Fruit fly (Drosophila melanogaster) whole organism, embryonic: ENCODE measurements around the gene CG4594.

Experiments used
- Abd-B ChIP-seq: fragments of 200-800 bp; sonication (Bioruptor generic); optimal IDR thresholded peaks from 2 replicates; lab custom pipeline; 2018; ENCODE audit warnings: missing biosample characterization, mild to moderate bottlenecking, missing genetic modification characterization, moderate library complexity
- Adf1 ChIP-seq: fragments of 200-800 bp; sonication (Bioruptor generic); IDR thresholded peaks from 2 replicates; pipeline ENCODE4 v1.3.6; 2022; ENCODE audit warnings: missing biosample characterization, missing genetic modification characterization
- CG10147 ChIP-seq: fragments of 200-800 bp; sonication (Bioruptor generic); optimal IDR thresholded peaks from 2 replicates; lab custom pipeline; 2019; ENCODE audit warnings: missing biosample characterization, mild to moderate bottlenecking, missing genetic modification characterization, moderate library complexity
- CG1024 ChIP-seq: fragments of 200-800 bp; sonication (Bioruptor generic); IDR thresholded peaks from 2 replicates; pipeline ENCODE4 v1.3.6; 2022; ENCODE audit warnings: missing biosample characterization, missing genetic modification characterization
- CG10321 ChIP-seq: fragments of 200-800 bp; sonication (Bioruptor generic); IDR thresholded peaks from 2 replicates; pipeline ENCODE4 v1.3.6; 2022; ENCODE audit warnings: missing biosample characterization, missing genetic modification characterization
- CG11723 ChIP-seq: fragments of 200-800 bp; sonication (Bioruptor generic); optimal IDR thresholded peaks from 2 replicates; lab custom pipeline; 2017; ENCODE audit warnings: missing biosample characterization, mild to moderate bottlenecking, missing genetic modification characterization
- CG12219 ChIP-seq: fragments of 200-800 bp; sonication (Bioruptor generic); optimal IDR thresholded peaks from 3 replicates; lab custom pipeline; 2018; ENCODE audit warnings: missing biosample characterization, mild to moderate bottlenecking, missing genetic modification characterization
- CG14860 ChIP-seq: fragments of 200-800 bp; sonication (Bioruptor generic); IDR thresholded peaks from 3 replicates; pipeline ENCODE4 v1.3.6; 2022; ENCODE audit warnings: missing biosample characterization, missing genetic modification characterization; ENCODE audit not compliant: partially characterized antibody
- CG17385 ChIP-seq: fragments of 200-800 bp; sonication (Bioruptor generic); optimal IDR thresholded peaks from 3 replicates; lab custom pipeline; 2018; ENCODE audit warnings: missing biosample characterization, mild to moderate bottlenecking, missing genetic modification characterization
- CG17612 ChIP-seq: fragments of 200-800 bp; sonication (Bioruptor generic); IDR thresholded peaks from 2 replicates; pipeline ENCODE4 v1.3.6; 2022; ENCODE audit warnings: missing biosample characterization, missing genetic modification characterization
- CG18764 ChIP-seq: fragments of 200-800 bp; sonication (Bioruptor generic); optimal IDR thresholded peaks from 3 replicates; lab custom pipeline; 2016; ENCODE audit warnings: missing biosample characterization, missing genetic modification characterization
- CG2120 ChIP-seq: fragments of 200-800 bp; sonication (Bioruptor generic); optimal IDR thresholded peaks from 3 replicates; lab custom pipeline; 2016; ENCODE audit warnings: missing biosample characterization, missing genetic modification characterization
- CG3065 ChIP-seq: fragments of 200-800 bp; sonication (Bioruptor generic); optimal IDR thresholded peaks from 2 replicates; lab custom pipeline; 2016; ENCODE audit warnings: missing biosample characterization, missing genetic modification characterization
- CG32772 ChIP-seq: fragments of 200-800 bp; sonication (Bioruptor generic); IDR thresholded peaks from 2 replicates; pipeline ENCODE4 v1.3.6; 2022; ENCODE audit warnings: missing biosample characterization, missing genetic modification characterization
- CG3726 ChIP-seq: fragments of 200-800 bp; sonication (Bioruptor generic); IDR thresholded peaks from 3 replicates; pipeline ENCODE4, ENCODE4 v1.3.6; 2022; ENCODE audit warnings: missing biosample characterization, missing genetic modification characterization
- CG6254 ChIP-seq: fragments of 200-800 bp; sonication (Bioruptor generic); optimal IDR thresholded peaks from 3 replicates; lab custom pipeline; 2017; ENCODE audit warnings: mild to moderate bottlenecking, missing biosample characterization, missing genetic modification reagents, missing genetic modification characterization
- CG7963 ChIP-seq: fragments of 200-800 bp; sonication (Bioruptor generic); IDR thresholded peaks from 3 replicates; pipeline ENCODE4 v1.3.6; 2022; ENCODE audit warnings: missing biosample characterization, missing genetic modification characterization; ENCODE audit not compliant: partially characterized antibody
- CG7987 ChIP-seq: fragments of 200-800 bp; sonication (Bioruptor generic); optimal IDR thresholded peaks from 2 replicates; lab custom pipeline; 2018; ENCODE audit warnings: missing biosample characterization, mild to moderate bottlenecking, missing genetic modification characterization, moderate library complexity
- CG9797 ChIP-seq: fragments of 200-800 bp; sonication (Bioruptor generic); optimal IDR thresholded peaks from 3 replicates; lab custom pipeline; 2018; ENCODE audit warnings: missing biosample characterization, mild to moderate bottlenecking, missing genetic modification characterization
- Dll ChIP-seq: fragments of 200-800 bp; sonication (Bioruptor generic); IDR thresholded peaks from 4 replicates; pipeline ENCODE4 v1.3.6; 2022; ENCODE audit warnings: missing biosample characterization, missing genetic modification characterization; ENCODE audit not compliant: partially characterized antibody
- Doc2 ChIP-seq: fragments of 200-800 bp; sonication (Bioruptor generic); IDR thresholded peaks from 2 replicates; pipeline ENCODE4 v1.3.6; 2022; ENCODE audit warnings: missing biosample characterization, missing genetic modification characterization
- H15 ChIP-seq: fragments of 200-800 bp; sonication (Bioruptor generic); IDR thresholded peaks from 3 replicates; pipeline ENCODE4 v1.3.6; 2022; ENCODE audit warnings: missing biosample characterization, missing genetic modification characterization
- HLH54F ChIP-seq: fragments of 200-800 bp; sonication (Bioruptor generic); optimal IDR thresholded peaks from 3 replicates; lab custom pipeline; 2016; ENCODE audit warnings: missing biosample characterization, missing genetic modification characterization
- Hr39 ChIP-seq: fragments of >200 bp; optimal IDR thresholded peaks from 2 replicates; lab custom pipeline; 2017
- Hr51 ChIP-seq, 2 experiments: fragments of 200-800 bp; sonication (Bioruptor generic); optimal IDR thresholded peaks; 2 replicates in 1 of 2; 3 replicates in 1 of 2; lab custom pipeline; 2016 to 2018; ENCODE audit warnings: missing biosample characterization in 2 of 2, missing genetic modification characterization in 2 of 2, mild to moderate bottlenecking in 1 of 2, moderate library complexity in 1 of 2
- Mes4 ChIP-seq: fragments of 200-800 bp; sonication (Bioruptor generic); optimal IDR thresholded peaks from 2 replicates; lab custom pipeline; 2016; ENCODE audit warnings: missing biosample characterization, missing genetic modification characterization
- Nf-YA ChIP-seq: fragments of 200-800 bp; sonication (Bioruptor generic); IDR thresholded peaks from 2 replicates; pipeline ENCODE4 v1.3.6; 2022; ENCODE audit warnings: missing biosample characterization, missing genetic modification characterization
- Nf-YB ChIP-seq: fragments of 200-800 bp; sonication (Bioruptor generic); optimal IDR thresholded peaks from 3 replicates; lab custom pipeline; 2019; ENCODE audit warnings: missing biosample characterization, mild to moderate bottlenecking, missing genetic modification characterization, moderate library complexity
- Oaz ChIP-seq: fragments of 200-800 bp; sonication (Bioruptor generic); IDR thresholded peaks from 2 replicates; pipeline ENCODE4 v1.3.6; 2022; ENCODE audit warnings: missing biosample characterization, missing genetic modification characterization
- Rfx ChIP-seq: fragments of 200-800 bp; sonication (Bioruptor generic); IDR thresholded peaks from 2 replicates; pipeline ENCODE4 v1.3.6; 2022; ENCODE audit warnings: missing biosample characterization, missing genetic modification characterization
- Spps ChIP-seq: fragments of 200-800 bp; sonication (Bioruptor generic); optimal IDR thresholded peaks from 2 replicates; lab custom pipeline; 2018; ENCODE audit warnings: missing biosample characterization, mild to moderate bottlenecking, missing genetic modification characterization
- Tbp ChIP-seq: fragments of >200 bp; optimal IDR thresholded peaks from 2 replicates; lab custom pipeline; 2018; ENCODE audit warnings: missing biosample characterization, missing genetic modification characterization
- Trl ChIP-seq, 3 experiments: fragments of >200 bp in 2 of 3; fragments of 200-800 bp in 1 of 3; sonication (Bioruptor generic) in 1 of 3; optimal IDR thresholded peaks; 2 replicates in 1 of 3; 3 replicates in 2 of 3; lab custom pipeline; 2016 to 2017; ENCODE audit warnings: missing biosample characterization in 1 of 3, missing genetic modification characterization in 1 of 3
- ase ChIP-seq: fragments of 200-800 bp; sonication (Bioruptor generic); IDR thresholded peaks from 3 replicates; pipeline ENCODE4 v1.3.6; 2022; ENCODE audit warnings: missing biosample characterization, missing genetic modification characterization
- ato ChIP-seq: fragments of 200-800 bp; sonication (Bioruptor generic); IDR thresholded peaks from 2 replicates; pipeline ENCODE4 v1.3.6; 2022; ENCODE audit warnings: missing biosample characterization, missing genetic modification characterization; ENCODE audit not compliant: partially characterized antibody
- bigmax ChIP-seq: fragments of 200-800 bp; sonication (Bioruptor generic); optimal IDR thresholded peaks from 2 replicates; lab custom pipeline; 2018; ENCODE audit warnings: missing biosample characterization, mild to moderate bottlenecking, missing genetic modification characterization
- br ChIP-seq: fragments of >200 bp; optimal IDR thresholded peaks from 2 replicates; lab custom pipeline; 2017
- chinmo ChIP-seq: fragments of 200-800 bp; sonication (Bioruptor generic); IDR thresholded peaks from 4 replicates; pipeline ENCODE4 v1.3.6; 2022; ENCODE audit warnings: missing biosample characterization, missing genetic modification characterization; ENCODE audit not compliant: partially characterized antibody
- dmrt11E ChIP-seq: fragments of 200-800 bp; sonication (Bioruptor generic); optimal IDR thresholded peaks from 3 replicates; lab custom pipeline; 2018; ENCODE audit warnings: missing biosample characterization, mild to moderate bottlenecking, missing genetic modification characterization, moderate library complexity
- dysf ChIP-seq: fragments of 200-800 bp; sonication (Bioruptor generic); IDR thresholded peaks from 3 replicates; pipeline ENCODE4 v1.3.6; 2022; ENCODE audit warnings: missing biosample characterization, missing genetic modification characterization
- fu2 ChIP-seq: fragments of 200-800 bp; sonication (Bioruptor generic); optimal IDR thresholded peaks from 2 replicates; lab custom pipeline; 2016; ENCODE audit warnings: missing biosample characterization, missing genetic modification characterization
- grau ChIP-seq: fragments of 200-800 bp; optimal IDR thresholded peaks from 3 replicates; lab custom pipeline; 2019; ENCODE audit warnings: missing biosample characterization, mild to moderate bottlenecking, missing genetic modification characterization, moderate library complexity
- ham ChIP-seq: fragments of 200-800 bp; sonication (Bioruptor generic); IDR thresholded peaks from 2 replicates; pipeline ENCODE4 v1.3.6; 2022; ENCODE audit warnings: missing biosample characterization, missing genetic modification characterization
- hb ChIP-seq: fragments of 200-800 bp; sonication (Bioruptor generic); IDR thresholded peaks from 3 replicates; pipeline ENCODE4 v1.3.6; 2022; ENCODE audit warnings: missing biosample characterization, missing genetic modification characterization; ENCODE audit not compliant: partially characterized antibody
- hkb ChIP-seq, 2 experiments: fragments of 200-800 bp in 1 of 2; fragments of >200 bp in 1 of 2; sonication (Bioruptor generic) in 1 of 2; IDR thresholded peaks in 1 of 2; optimal IDR thresholded peaks in 1 of 2; 2 replicates each; pipeline versions ENCODE4 v1.3.6 to Lab custom; 2017 to 2022; ENCODE audit warnings: missing biosample characterization in 1 of 2, missing genetic modification characterization in 1 of 2
- knrl ChIP-seq: fragments of 200-800 bp; sonication (Bioruptor generic); IDR thresholded peaks from 3 replicates; pipeline ENCODE4 v1.3.6; 2022; ENCODE audit warnings: missing biosample characterization, missing genetic modification characterization; ENCODE audit not compliant: partially characterized antibody
- nmo ChIP-seq: fragments of 200-800 bp; sonication (Bioruptor generic); optimal IDR thresholded peaks from 2 replicates; lab custom pipeline; 2018; ENCODE audit warnings: missing biosample characterization, mild to moderate bottlenecking, missing genetic modification characterization, moderate library complexity
- salm ChIP-seq: fragments of 200-800 bp; sonication (Bioruptor generic); optimal IDR thresholded peaks from 2 replicates; lab custom pipeline; 2018; ENCODE audit warnings: missing biosample characterization, mild to moderate bottlenecking, missing genetic modification characterization
- slou ChIP-seq: fragments of 200-800 bp; sonication (Bioruptor generic); optimal IDR thresholded peaks from 3 replicates; lab custom pipeline; 2016; ENCODE audit warnings: missing biosample characterization, missing genetic modification characterization
- stc ChIP-seq: fragments of 200-800 bp; sonication (Bioruptor generic); IDR thresholded peaks from 2 replicates; pipeline ENCODE4 v1.3.6; 2022; ENCODE audit warnings: missing biosample characterization, missing genetic modification characterization
- tx ChIP-seq: fragments of 200-800 bp; sonication (Bioruptor generic); optimal IDR thresholded peaks from 2 replicates; lab custom pipeline; 2016; ENCODE audit warnings: missing biosample characterization, missing genetic modification characterization
- yki ChIP-seq: fragments of >200 bp; optimal IDR thresholded peaks from 3 replicates; lab custom pipeline; 2018

The CG4594 gene

DNA sequence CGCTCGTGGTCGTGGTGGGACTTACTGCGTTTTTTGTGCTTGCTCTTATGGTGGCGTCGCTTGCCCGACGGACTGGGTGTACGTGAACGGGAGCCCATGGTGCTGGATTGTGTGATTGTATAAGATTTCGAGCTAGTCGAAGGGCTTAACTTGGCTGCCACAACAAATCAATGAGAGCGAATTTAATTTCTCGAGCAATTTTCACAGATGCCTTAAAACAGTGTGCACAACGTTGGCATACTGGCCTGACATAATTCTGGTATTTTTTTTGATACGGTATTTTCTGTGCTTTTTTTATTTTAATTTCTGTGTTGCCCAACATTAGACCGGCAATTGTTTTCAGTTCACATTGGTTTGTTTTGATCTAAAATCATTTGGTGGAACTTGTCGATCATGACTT, 17.9 kb downstream of the CG4594 start, which contains the start of gene Arglu1 (continued):
- TF ChIP-seq CG6254 (GFP tag; lab: Kevin White, UChicago) (no peak), Tbp (GFP tag; lab: Kevin White, UChicago) (no peak), CG1024 (no peak), Doc2 (no peak), hb (GFP tag; lab: Robert Waterston, UW) (no peak), Abd-B (GFP tag; lab: Kevin White, UChicago) (no peak), Trl (optimal IDR thresholded peaks at IDR 0.05; lab: Kevin White, UChicago) (no peak), Trl (GFP tag; optimal IDR thresholded peaks at IDR 0.05; lab: Kevin White, UChicago) (peak; percentile 23), CG2120 (GFP tag; lab: Kevin White, UChicago) (peak; percentile 46), Oaz (GFP tag; lab: Robert Waterston, UW) (no peak), CG12219 (GFP tag; lab: Kevin White, UChicago) (no peak), H15 (no peak), CG7987 (GFP tag; lab: Kevin White, UChicago) (no peak), Nf-YB (GFP tag; lab: Kevin White, UChicago) (no peak), salm (tag; lab: Kevin White, UChicago) (no peak), ato (GFP tag; lab: Robert Waterston, UW) (no peak), tx (GFP tag; lab: Kevin White, UChicago) (no peak), CG17385 (no peak), fu2 (no peak), CG3065 (no peak), CG11723 (GFP tag; lab: Kevin White, UChicago) (no peak), Dll (0 out of 4 replicates have a peak, but pooled peaks have one; percentile 31), HLH54F (GFP tag; lab: Kevin White, UChicago) (no peak), dmrt11E (tag; lab: Kevin White, UChicago) (no peak), CG14860 (GFP tag; lab: Robert Waterston, UW) (no peak), CG3726 (no peak), stc (GFP tag; lab: Robert Waterston, UW) (no peak), chinmo (GFP tag; lab: Robert Waterston, UW) (no peak), CG10147 (GFP tag; lab: Kevin White, UChicago) (no peak), nmo (no peak), CG10321 (GFP tag; lab: Robert Waterston, UW) (no peak), grau (tag; lab: Kevin White, UChicago) (no peak), ham (GFP tag; lab: Robert Waterston, UW) (no peak), Rfx (peak; percentile 61), dysf (GFP tag; lab: Robert Waterston, UW) (no peak), br (lab: Kevin White, UChicago) (no peak), CG7963 (no peak), CG18764 (no peak), Spps (tag; lab: Kevin White, UChicago) (no peak), bigmax (GFP tag; lab: Kevin White, UChicago) (no peak), CG9797 (GFP tag; lab: Kevin White, UChicago) (peak; percentile 66), Hr51 (GFP tag; optimal IDR thresholded peaks at IDR 0.05; lab: Kevin White, UChicago) (peak in 1 of 2 experiments; percentile 6), Nf-YA (GFP tag; lab: Robert Waterston, UW) (no peak), Hr39 (lab: Kevin White, UChicago) (no peak), yki (lab: Kevin White, UChicago) (no peak), hkb (optimal IDR thresholded peaks at IDR 0.05; lab: Kevin White, UChicago) (no peak), hkb (GFP tag; IDR thresholded peaks at IDR 0.05; lab: Robert Waterston, UW) (peak; percentile 28; the same call in 1 of the 2 replicates), CG32772 (GFP tag; lab: Robert Waterston, UW) (peak; percentile 77), CG17612 (GFP tag; lab: Robert Waterston, UW) (no peak), slou (GFP tag; lab: Kevin White, UChicago) (no peak), Mes4 (GFP tag; lab: Kevin White, UChicago) (no peak), Adf1 (GFP tag; lab: Robert Waterston, UW) (no peak), ase (GFP tag; lab: Robert Waterston, UW) (no peak), knrl (no peak)
